Fruit fly (Drosophila melanogaster) whole organism, wandering third instar larva: Measurements from ENCODE around the gene CG13315.

ENCODE experiments used
- Abd-B ChIP-seq: fragments of >200 bp; optimal IDR thresholded peaks from 2 replicates; lab custom pipeline; 2017; ENCODE audit warnings: missing biosample characterization, missing genetic modification characterization
- CG32264 ChIP-seq: fragments of 200-800 bp; sonication (Bioruptor generic); optimal IDR thresholded peaks from 2 replicates; lab custom pipeline; 2016; ENCODE audit warnings: missing biosample characterization, missing genetic modification characterization
- CG9705 ChIP-seq: fragments of 200-800 bp; sonication (Bioruptor generic); optimal IDR thresholded peaks from 2 replicates; lab custom pipeline; 2018; ENCODE audit warnings: missing biosample characterization, mild to moderate bottlenecking, missing genetic modification characterization
- CrebA ChIP-seq: fragments of 200-800 bp; sonication (Bioruptor generic); optimal IDR thresholded peaks from 2 replicates; lab custom pipeline; 2016; ENCODE audit warnings: missing biosample characterization, mild to moderate bottlenecking, missing genetic modification characterization, borderline replicate concordance
- Dfd ChIP-seq: fragments of >200 bp; optimal IDR thresholded peaks from 2 replicates; lab custom pipeline; 2017; ENCODE audit warnings: missing biosample characterization, missing genetic modification characterization
- Dif ChIP-seq: fragments of 200-275, 200-300 bp; sonication (Bioruptor generic); optimal IDR thresholded peaks from 2 replicates; lab custom pipeline; 2018; ENCODE audit warnings: missing biosample characterization, missing genetic modification characterization; ENCODE audit not compliant: partially characterized antibody
- GATAd ChIP-seq: sonication (Bioruptor generic); optimal IDR thresholded peaks from 2 replicates; lab custom pipeline; 2016; ENCODE audit warnings: missing biosample characterization, missing genetic modification characterization
- HLH106 ChIP-seq: fragments of 200-800 bp; optimal IDR thresholded peaks from 3 replicates; lab custom pipeline; 2019; ENCODE audit warnings: missing biosample characterization, mild to moderate bottlenecking, missing genetic modification characterization, moderate library complexity
- Hnf4 ChIP-seq: fragments of 200-800 bp; sonication (Bioruptor generic); optimal IDR thresholded peaks from 2 replicates; lab custom pipeline; 2016; ENCODE audit warnings: missing biosample characterization, mild to moderate bottlenecking, missing genetic modification characterization
- Hr78 ChIP-seq: fragments of >200 bp; optimal IDR thresholded peaks from 2 replicates; lab custom pipeline; 2017; ENCODE audit warnings: missing biosample characterization, missing genetic modification characterization
- Jra ChIP-seq: sonication (Bioruptor generic); optimal IDR thresholded peaks from 2 replicates; lab custom pipeline; 2016; ENCODE audit warnings: missing biosample characterization, missing genetic modification characterization
- Mio ChIP-seq: sonication (Bioruptor generic); optimal IDR thresholded peaks from 2 replicates; lab custom pipeline; 2016; ENCODE audit warnings: missing biosample characterization, missing genetic modification characterization
- Myc ChIP-seq: fragments of >200 bp; optimal IDR thresholded peaks from 2 replicates; lab custom pipeline; 2017
- N ChIP-seq: fragments of >200 bp; optimal IDR thresholded peaks from 2 replicates; lab custom pipeline; 2018; ENCODE audit warnings: missing biosample characterization, missing external identifiers, missing genetic modification characterization
- OdsH ChIP-seq: fragments of 200-800 bp; sonication (Bioruptor generic); optimal IDR thresholded peaks from 2 replicates; lab custom pipeline; 2016; ENCODE audit warnings: missing biosample characterization, mild to moderate bottlenecking, missing genetic modification characterization
- Rel ChIP-seq, 2 experiments: fragments of 200-800 bp; sonication (Bioruptor generic) in 1 of 2; optimal IDR thresholded peaks; 2 replicates in 1 of 2; 3 replicates in 1 of 2; lab custom pipeline; 2016 to 2019; ENCODE audit warnings: mild to moderate bottlenecking in 2 of 2, missing biosample characterization in 2 of 2, missing genetic modification characterization in 2 of 2, moderate library complexity in 1 of 2
- Sp1 ChIP-seq: fragments of 200-800 bp; sonication (Bioruptor generic); optimal IDR thresholded peaks from 3 replicates; lab custom pipeline; 2019; ENCODE audit warnings: missing biosample characterization, mild to moderate bottlenecking, missing genetic modification characterization, moderate library complexity
- Vsx2 ChIP-seq: fragments of 200-300, 225-300 bp; sonication (Bioruptor generic); optimal IDR thresholded peaks from 2 replicates; lab custom pipeline; 2018; ENCODE audit warnings: missing biosample characterization, missing genetic modification characterization; ENCODE audit not compliant: partially characterized antibody
- br ChIP-seq: fragments of 200-800 bp; sonication (Bioruptor generic); optimal IDR thresholded peaks from 2 replicates; lab custom pipeline; 2016; ENCODE audit warnings: missing biosample characterization, missing genetic modification characterization
- brk ChIP-seq: fragments of 200-800 bp; sonication (Bioruptor generic); optimal IDR thresholded peaks from 2 replicates; lab custom pipeline; 2016; ENCODE audit warnings: missing biosample characterization, mild to moderate bottlenecking, missing genetic modification characterization
- dl ChIP-seq, 2 experiments: fragments of 175-275, 200-275 bp in 1 of 2; fragments of 200-275 bp in 1 of 2; sonication (Bioruptor generic); optimal IDR thresholded peaks; lab custom pipeline; 2018; ENCODE audit warnings: mild to moderate bottlenecking in 2 of 2, missing biosample characterization in 2 of 2, missing genetic modification characterization in 2 of 2, moderate library complexity in 2 of 2; ENCODE audit not compliant: partially characterized antibody in 2 of 2, insufficient read depth in 1 of 2
- dmrt93B ChIP-seq: fragments of 200-800 bp; sonication (Bioruptor generic); optimal IDR thresholded peaks from 2 replicates; lab custom pipeline; 2018; ENCODE audit warnings: missing biosample characterization, mild to moderate bottlenecking, missing genetic modification characterization
- dsf ChIP-seq: sonication (Bioruptor generic); optimal IDR thresholded peaks from 2 replicates; lab custom pipeline; 2016; ENCODE audit warnings: missing biosample characterization, missing genetic modification characterization, borderline replicate concordance
- ey ChIP-seq: fragments of 200-800 bp; sonication (Bioruptor generic); optimal IDR thresholded peaks from 2 replicates; lab custom pipeline; 2016; ENCODE audit warnings: missing biosample characterization, missing genetic modification characterization
- foxo ChIP-seq, 2 experiments: fragments of 200-800 bp; sonication (Bioruptor generic); optimal IDR thresholded peaks; 2 replicates in 1 of 2; 3 replicates in 1 of 2; lab custom pipeline; 2016 to 2017; ENCODE audit warnings: missing biosample characterization in 2 of 2, missing genetic modification characterization in 2 of 2
- fru ChIP-seq: fragments of 200-800 bp; sonication (Bioruptor generic); optimal IDR thresholded peaks from 3 replicates; lab custom pipeline; 2016; ENCODE audit warnings: missing biosample characterization, mild to moderate bottlenecking, missing genetic modification characterization
- h ChIP-seq: fragments of 200-800 bp; sonication (Bioruptor generic); optimal IDR thresholded peaks from 3 replicates; lab custom pipeline; 2016; ENCODE audit warnings: missing biosample characterization, mild to moderate bottlenecking, missing genetic modification characterization
- lola ChIP-seq: fragments of >200 bp; optimal IDR thresholded peaks from 2 replicates; lab custom pipeline; 2017; ENCODE audit warnings: missing biosample characterization, missing genetic modification characterization
- pan ChIP-seq: fragments of >200 bp; optimal IDR thresholded peaks from 2 replicates; lab custom pipeline; 2017
- rgr ChIP-seq: fragments of 200-800 bp; sonication (Bioruptor generic); optimal IDR thresholded peaks from 3 replicates; lab custom pipeline; 2016; ENCODE audit warnings: missing biosample characterization, mild to moderate bottlenecking, missing genetic modification characterization
- sv ChIP-seq: fragments of 200-800 bp; sonication (Bioruptor generic); optimal IDR thresholded peaks from 3 replicates; lab custom pipeline; 2016; ENCODE audit warnings: missing biosample characterization, missing genetic modification characterization
- usp ChIP-seq: fragments of >200 bp; optimal IDR thresholded peaks from 2 replicates; lab custom pipeline; 2017; ENCODE audit warnings: missing biosample characterization, missing genetic modification characterization
- woc ChIP-seq: sonication (Bioruptor generic); optimal IDR thresholded peaks from 2 replicates; lab custom pipeline; 2016; ENCODE audit warnings: missing biosample characterization, mild to moderate bottlenecking, missing genetic modification characterization

CG13315 gene

dm6 chr3L:9052798-9053541, 43.7 kb upstream of the CG13315 start:
- TF ChIP-seq Rel (GFP tag; optimal IDR thresholded peaks at IDR 0.05; lab: Kevin White, UChicago) (no peak), Rel (tag; optimal IDR thresholded peaks at IDR 0.05; lab: Kevin White, UChicago) (no peak), Myc (lab: Kevin White, UChicago) (no peak), Jra (GFP tag; lab: Kevin White, UChicago) (no peak), woc (GFP tag; lab: Kevin White, UChicago) (no peak), rgr (GFP tag; lab: Kevin White, UChicago) (no peak), dl (GFP tag; optimal IDR thresholded peaks at IDR 0.05; lab: Kevin White, UChicago; ENCODE audit: insufficient read depth in 1 of 2, partially characterized antibody in 2 of 2) (no peak), OdsH (no peak), pan (lab: Kevin White, UChicago) (no peak)

DNA sequence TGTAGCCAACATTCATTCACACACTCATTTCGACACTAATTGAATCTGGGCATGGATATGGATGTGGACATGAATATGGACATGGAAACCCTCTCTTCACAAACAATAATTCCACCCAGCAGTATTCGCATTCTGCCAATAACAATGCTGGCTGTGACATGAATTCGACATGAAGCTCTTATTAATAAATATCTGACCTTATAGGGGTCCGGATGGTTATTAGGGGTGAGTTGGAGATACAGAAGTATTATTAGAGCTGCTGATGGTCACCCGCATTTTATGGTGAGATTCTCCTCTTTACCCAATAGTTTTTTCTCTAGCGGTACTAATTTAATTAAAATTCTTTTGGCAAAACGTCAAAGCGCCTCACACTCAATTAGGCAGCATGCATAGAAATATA, 42.4 kb upstream of the CG13315 start:
- TF ChIP-seq pan (lab: Kevin White, UChicago) (no peak), ey (GFP tag; lab: Kevin White, UChicago) (no peak), CG9705 (GFP tag; lab: Kevin White, UChicago) (no peak), Myc (lab: Kevin White, UChicago) (no peak), HLH106 (no peak), Sp1 (GFP tag; lab: Kevin White, UChicago) (no peak), dmrt93B (GFP tag; lab: Kevin White, UChicago) (no peak)

DNA sequence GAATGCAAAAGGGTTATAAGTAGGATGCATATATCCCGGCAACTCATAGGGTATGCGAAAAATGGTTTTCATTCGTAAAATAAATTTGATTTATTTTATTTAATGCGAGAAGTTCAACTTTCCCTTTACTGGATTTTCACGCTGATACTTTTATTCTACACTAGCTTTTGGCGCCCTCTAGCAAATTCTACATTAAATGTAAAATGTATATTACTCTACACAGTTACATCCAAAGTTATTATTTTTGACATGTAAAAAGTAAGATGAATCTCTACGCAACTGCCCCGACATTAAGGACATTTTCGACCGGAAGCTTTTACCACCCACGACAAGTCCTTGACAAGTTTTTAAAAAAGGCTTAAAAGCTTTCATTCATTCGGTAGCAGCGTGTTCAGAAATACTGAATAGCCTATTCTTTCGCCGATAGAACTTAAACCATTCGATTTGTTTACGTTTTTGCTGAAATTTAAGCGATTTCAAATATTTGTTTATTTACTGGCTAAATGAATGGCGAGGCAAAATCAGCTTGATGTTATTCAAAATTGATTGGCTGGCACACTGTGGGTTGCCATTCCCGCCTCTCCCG, 41.8 kb upstream of the CG13315 start:
- TF ChIP-seq brk = peak; percentile 5
- TF ChIP-seq sv (GFP tag; lab: Kevin White, UChicago) = no peak
- TF ChIP-seq, all 38 proteins: peak for 1

DNA sequence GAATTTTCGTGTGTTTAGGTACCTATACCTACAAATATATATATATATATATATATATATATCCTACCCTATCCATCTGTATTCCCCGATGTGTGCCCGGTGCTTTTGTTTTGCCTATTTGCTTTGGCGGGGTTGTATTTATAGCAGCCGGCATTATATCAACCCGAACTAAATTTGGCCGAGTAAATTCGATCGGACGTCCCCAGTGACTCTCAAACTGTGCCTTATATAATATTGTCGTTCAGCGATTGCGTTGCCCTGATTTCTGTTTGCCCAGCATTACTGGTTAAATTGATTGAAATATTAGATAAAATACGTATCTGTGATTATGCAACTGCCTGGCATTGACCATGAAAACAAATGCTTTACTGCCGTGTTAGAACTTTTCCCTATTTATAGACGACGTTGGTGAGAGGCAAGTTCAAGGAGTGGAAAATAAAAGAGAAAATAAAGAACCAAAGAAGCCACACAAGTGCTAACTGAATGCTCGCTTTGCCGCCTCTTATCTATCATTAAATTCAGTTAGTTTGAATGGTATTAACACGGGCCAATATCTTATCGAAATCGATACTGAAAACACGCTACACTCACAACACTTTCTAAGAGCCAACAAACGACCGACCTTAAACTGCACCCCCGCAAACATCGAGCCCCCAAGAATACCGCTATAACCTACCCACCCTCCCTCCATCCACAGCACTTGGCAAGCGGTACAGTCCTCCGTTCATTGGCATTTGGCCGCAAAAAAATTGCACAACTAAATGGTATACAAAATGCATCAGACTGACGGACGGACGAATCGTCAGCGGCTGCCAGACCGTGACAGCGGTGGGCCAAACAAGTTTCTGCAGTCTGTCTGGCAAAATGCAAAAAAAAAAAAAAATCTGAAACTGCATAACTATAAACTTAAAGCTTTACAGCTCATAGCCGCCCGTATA, 40.5 kb upstream of the CG13315 start:
- TF ChIP-seq Vsx2 (GFP tag; lab: Kevin White, UChicago) = peak; percentile 3
- no peak for TF ChIP-seq Dfd
- peak; percentile 22 for TF ChIP-seq Dif (GFP tag; lab: Kevin White, UChicago)

DNA sequence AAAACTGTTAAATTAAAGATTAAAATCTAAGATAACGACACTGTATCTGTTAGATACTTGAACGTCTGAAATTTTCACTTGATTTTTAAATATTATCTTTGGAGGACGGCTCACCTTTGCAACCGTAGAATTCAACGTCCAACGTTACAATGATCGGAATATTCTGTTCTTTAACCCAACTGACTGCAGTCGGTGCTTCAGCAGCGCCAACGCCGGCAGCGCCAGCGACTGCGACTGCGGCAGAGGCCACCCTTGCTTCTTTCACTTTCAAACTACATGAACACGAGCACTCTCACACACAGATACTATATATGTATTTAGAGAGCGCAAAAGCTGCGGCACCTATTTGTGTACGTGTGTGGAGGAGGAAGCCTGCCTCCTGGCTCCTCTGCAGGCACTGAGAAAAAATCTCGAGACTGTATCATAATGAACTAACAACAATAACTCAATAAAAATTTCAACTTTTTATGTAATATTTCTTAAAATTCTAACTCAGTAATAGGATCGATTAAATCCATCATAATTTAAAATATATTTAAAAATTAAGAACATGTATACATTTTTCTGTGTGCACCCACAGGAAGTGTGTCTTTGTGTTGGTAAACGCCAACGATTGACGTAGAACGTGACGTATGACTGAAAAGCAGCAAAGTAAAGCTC, 39.1 kb upstream of the CG13315 start:
- TF ChIP-seq usp (GFP tag; lab: Kevin White, UChicago) (no peak), rgr (GFP tag; lab: Kevin White, UChicago) (peak; percentile 98), Jra (GFP tag; lab: Kevin White, UChicago) (peak; percentile 93), brk (peak; percentile 97), N (GFP tag; lab: Kevin White, UChicago) (no peak), CG9705 (GFP tag; lab: Kevin White, UChicago) (peak; percentile 90), Vsx2 (GFP tag; lab: Kevin White, UChicago) (peak; percentile 34), lola (GFP tag; lab: Kevin White, UChicago) (no peak), Hnf4 (peak; percentile 95), br (GFP tag; lab: Kevin White, UChicago) (peak; percentile 94), Hr78 (GFP tag; lab: Kevin White, UChicago) (no peak), ey (GFP tag; lab: Kevin White, UChicago) (peak; percentile 95), woc (GFP tag; lab: Kevin White, UChicago) (peak; percentile 88), GATAd (GFP tag; lab: Kevin White, UChicago) (peak; percentile 76), Dfd (no peak), Dif (GFP tag; lab: Kevin White, UChicago) (peak; percentile 39), CrebA (GFP tag; lab: Kevin White, UChicago) (peak; percentile 80), dl (GFP tag; optimal IDR thresholded peaks at IDR 0.05; lab: Kevin White, UChicago; ENCODE audit: insufficient read depth in 1 of 2, partially characterized antibody in 2 of 2) (peak; percentile 38 to 59), Abd-B (no peak), dsf (GFP tag; lab: Kevin White, UChicago) (peak; percentile 88), dmrt93B (GFP tag; lab: Kevin White, UChicago) (peak; percentile 93), CG32264 (peak; percentile 75), OdsH (peak; percentile 98), pan (lab: Kevin White, UChicago) (no peak), Sp1 (GFP tag; lab: Kevin White, UChicago) (peak; percentile 99), fru (GFP tag; lab: Kevin White, UChicago) (peak; percentile 98), Rel (GFP tag; optimal IDR thresholded peaks at IDR 0.05; lab: Kevin White, UChicago) (peak; percentile 90), Rel (tag; optimal IDR thresholded peaks at IDR 0.05; lab: Kevin White, UChicago) (peak; percentile 87), h (peak; percentile 98), foxo (GFP tag; optimal IDR thresholded peaks at IDR 0.05; lab: Kevin White, UChicago) (peak in 1 of 2 experiments; percentile 99), Mio (GFP tag; lab: Kevin White, UChicago) (peak; percentile 52), sv (GFP tag; lab: Kevin White, UChicago) (peak; percentile 73), Myc (lab: Kevin White, UChicago) (no peak)
